Worm (Caenorhabditis elegans) whole organism, dauer: ENCODE data around the gene myrf-2.

Experiments used
- unc-62 ChIP-seq: sonication (generic microtip); optimal IDR thresholded peaks from 2 replicates; lab custom pipeline; 2017; ENCODE audit warnings: missing biosample characterization, missing genetic modification reagents, missing genetic modification characterization

The myrf-2 gene

DNA sequence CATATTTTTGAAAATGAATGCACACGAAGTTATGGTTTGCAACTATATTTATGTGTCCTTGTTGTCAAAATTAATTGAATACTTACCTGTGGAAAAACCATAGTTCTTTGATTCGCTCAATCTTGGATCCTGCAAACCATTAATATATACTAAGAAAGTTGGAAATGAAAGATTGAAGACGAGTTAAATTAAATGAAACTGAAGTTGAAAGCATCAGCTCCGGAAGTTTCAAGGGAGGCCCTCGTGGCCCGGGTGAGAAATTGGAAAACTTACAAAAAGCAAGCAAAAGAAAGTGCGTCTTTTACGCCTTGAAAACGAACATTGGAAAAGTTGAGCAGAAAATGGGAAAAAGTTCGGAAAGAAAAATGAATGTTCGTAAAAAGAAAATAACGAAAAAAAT is 61.1 kb downstream of the myrf-2 start, which contains the start of gene unc-58:
TSS of gene unc-58 (minus strand) at position 101 of the 400 bp plus-strand sequence.
- no peak for TF ChIP-seq unc-62 (GFP tag; lab: Kevin White, UChicago)
